Worm (Caenorhabditis elegans) whole organism, L4 larva: ENCODE measurements around the gene tbx-7.

Source experiments
- D1046.2 ChIP-seq: fragments of 200-800 bp; sonication (Bioruptor generic); IDR thresholded peaks from 2 replicates; pipeline ENCODE4 v1.3.6; 2022; ENCODE audit warnings: missing genetic modification characterization, missing compliant biosample characterization
- F10B5.3 ChIP-seq: sonication (generic microtip); optimal IDR thresholded peaks from 2 replicates; lab custom pipeline; 2016; ENCODE audit warnings: mild to moderate bottlenecking, missing genetic modification characterization, missing compliant biosample characterization
- T20F7.1 ChIP-seq: fragments of 200-800 bp; sonication (Bioruptor generic); optimal IDR thresholded peaks from 2 replicates; lab custom pipeline; 2018; ENCODE audit warnings: mild to moderate bottlenecking, missing genetic modification characterization, missing compliant biosample characterization
- aly-2 ChIP-seq: sonication (generic microtip); optimal IDR thresholded peaks from 2 replicates; lab custom pipeline; 2018; ENCODE audit warnings: missing biosample characterization, missing genetic modification characterization
- ama-1 ChIP-seq: fragments of 150-350 bp; optimal IDR thresholded peaks from 2 replicates; lab custom pipeline; 2014; ENCODE audit warnings: inconsistent platforms, mixed read lengths
- attf-4 ChIP-seq: sonication (generic microtip); optimal IDR thresholded peaks from 3 replicates; lab custom pipeline; 2017; ENCODE audit warnings: missing biosample characterization, missing genetic modification characterization
- ceh-20 ChIP-seq: fragments of 200-800 bp; sonication (Bioruptor generic); IDR thresholded peaks from 2 replicates; pipeline ENCODE4 v1.3.6; 2022; ENCODE audit warnings: missing genetic modification reagents, missing genetic modification characterization, missing compliant biosample characterization
- ceh-32 ChIP-seq: sonication (generic microtip); optimal IDR thresholded peaks from 2 replicates; lab custom pipeline; 2016; ENCODE audit warnings: mild to moderate bottlenecking, missing genetic modification characterization, missing compliant biosample characterization; ENCODE audit not compliant: poor library complexity
- ceh-44 ChIP-seq: fragments of 200-800 bp; sonication (Bioruptor generic); IDR thresholded peaks from 2 replicates; pipeline ENCODE4 v1.3.6; 2022; ENCODE audit warnings: missing genetic modification reagents, missing genetic modification characterization, missing compliant biosample characterization
- ceh-62 ChIP-seq: sonication (generic microtip); optimal IDR thresholded peaks from 2 replicates; lab custom pipeline; 2017; ENCODE audit warnings: missing biosample characterization, missing genetic modification characterization
- cey-2 ChIP-seq: sonication (generic microtip); optimal IDR thresholded peaks from 3 replicates; lab custom pipeline; 2017; ENCODE audit warnings: missing genetic modification characterization, mild to moderate bottlenecking, missing compliant biosample characterization, antibody characterized with exemption, borderline replicate concordance; ENCODE audit not compliant: insufficient read depth
- daf-12 ChIP-seq: fragments of 150-350 bp; optimal IDR thresholded peaks from 2 replicates; lab custom pipeline; 2014; ENCODE audit warnings: missing biosample characterization, missing genetic modification reagents, missing genetic modification characterization
- daf-16 ChIP-seq, 3 experiments: sonication (generic microtip); optimal IDR thresholded peaks; 2 replicates each; lab custom pipeline; 2016 to 2017; ENCODE audit warnings: missing genetic modification characterization in 3 of 3, missing genetic modification reagents in 3 of 3, mild to moderate bottlenecking in 2 of 3, missing compliant biosample characterization in 2 of 3, missing biosample characterization in 1 of 3, moderate library complexity in 1 of 3
- daf-8 ChIP-seq: fragments of 200-800 bp; sonication (Bioruptor generic); IDR thresholded peaks from 2 replicates; pipeline ENCODE4 v1.3.6; 2022; ENCODE audit warnings: missing genetic modification characterization, missing compliant biosample characterization
- dmd-6 ChIP-seq: fragments of 200-800 bp; sonication (Bioruptor generic); IDR thresholded peaks from 2 replicates; pipeline ENCODE4 v1.3.6; 2022; ENCODE audit warnings: missing genetic modification reagents, missing genetic modification characterization, missing compliant biosample characterization
- dmd-9 ChIP-seq: fragments of 200-800 bp; sonication (Bioruptor generic); IDR thresholded peaks from 2 replicates; pipeline ENCODE4 v1.3.6; 2022; ENCODE audit warnings: missing genetic modification reagents, missing genetic modification characterization, missing compliant biosample characterization
- egl-27 ChIP-seq: sonication (generic microtip); optimal IDR thresholded peaks from 3 replicates; lab custom pipeline; 2017; ENCODE audit warnings: missing biosample characterization, missing genetic modification reagents, missing genetic modification characterization
- fkh-10 ChIP-seq: fragments of 150-350 bp; optimal IDR thresholded peaks from 2 replicates; lab custom pipeline; 2014; ENCODE audit warnings: missing biosample characterization, missing genetic modification reagents, missing genetic modification characterization
- hif-1 ChIP-seq, 2 experiments: sonication (generic microtip); optimal IDR thresholded peaks; 2 replicates each; lab custom pipeline; 2016 to 2017; ENCODE audit warnings: missing compliant biosample characterization in 2 of 2, missing genetic modification characterization in 2 of 2, missing genetic modification reagents in 2 of 2, missing genotype in 2 of 2, mild to moderate bottlenecking in 1 of 2
- jun-1 ChIP-seq: fragments of 150-350 bp; optimal IDR thresholded peaks from 2 replicates; lab custom pipeline; 2014; ENCODE audit warnings: missing biosample characterization, missing genetic modification reagents, missing genetic modification characterization
- lim-7 ChIP-seq: fragments of 200-800 bp; sonication (Bioruptor generic); IDR thresholded peaks from 2 replicates; pipeline ENCODE4 v1.3.6; 2022; ENCODE audit warnings: missing genetic modification characterization, missing compliant biosample characterization
- lin-15B ChIP-seq: fragments of 150-350 bp; sonication (generic microtip); optimal IDR thresholded peaks from 3 replicates; lab custom pipeline; 2014; ENCODE audit warnings: missing biosample characterization, missing genetic modification characterization
- lin-39 ChIP-seq: fragments of 150-350 bp; optimal IDR thresholded peaks from 2 replicates; lab custom pipeline; 2014; ENCODE audit warnings: missing biosample characterization, missing genetic modification reagents, missing genetic modification characterization
- madf-9 ChIP-seq: fragments of 200-800 bp; sonication (Bioruptor generic); conservative IDR thresholded peaks from 2 replicates; pipeline ENCODE4 v1.3.6; 2022; ENCODE audit warnings: missing genetic modification reagents, missing genetic modification characterization, missing compliant biosample characterization
- mep-1 ChIP-seq: fragments of 150-350 bp; sonication (generic microtip); optimal IDR thresholded peaks from 3 replicates; lab custom pipeline; 2014; ENCODE audit warnings: missing biosample characterization, missing genetic modification characterization
- nhr-28 ChIP-seq: fragments of 150-350 bp; optimal IDR thresholded peaks from 2 replicates; lab custom pipeline; 2014; ENCODE audit warnings: missing biosample characterization, missing genetic modification characterization
- nhr-41 ChIP-seq: fragments of 200-800 bp; sonication (Bioruptor generic); IDR thresholded peaks from 2 replicates; pipeline ENCODE4 v1.3.6; 2022; ENCODE audit warnings: missing genetic modification reagents, missing genetic modification characterization, missing compliant biosample characterization
- nhr-42 ChIP-seq: fragments of 200-800 bp; sonication (Bioruptor generic); IDR thresholded peaks from 2 replicates; pipeline ENCODE4 v1.3.6; 2022; ENCODE audit warnings: missing genetic modification characterization, missing compliant biosample characterization
- nhr-48 ChIP-seq: sonication (generic microtip); optimal IDR thresholded peaks from 2 replicates; lab custom pipeline; 2016; ENCODE audit warnings: mild to moderate bottlenecking, missing genetic modification characterization, missing compliant biosample characterization
- pha-4 ChIP-seq, 2 experiments: fragments of 150-350 bp in 1 of 2; fragments of 200-800 bp in 1 of 2; sonication (Bioruptor generic) in 1 of 2; IDR thresholded peaks in 1 of 2; optimal IDR thresholded peaks in 1 of 2; 2 replicates each; pipeline versions ENCODE4 v1.3.6 to Lab custom; 2014 to 2022; ENCODE audit warnings: missing genetic modification characterization in 2 of 2, missing genetic modification reagents in 2 of 2, missing biosample characterization in 1 of 2, missing compliant biosample characterization in 1 of 2
- rbr-2 ChIP-seq: sonication (generic microtip); optimal IDR thresholded peaks from 2 replicates; lab custom pipeline; 2016; ENCODE audit warnings: missing genotype, missing genetic modification characterization, missing compliant biosample characterization
- saeg-2 ChIP-seq: fragments of 200-800 bp; sonication (Bioruptor generic); IDR thresholded peaks from 2 replicates; pipeline ENCODE4 v1.3.6; 2022; ENCODE audit warnings: missing genetic modification reagents, missing genetic modification characterization, missing compliant biosample characterization
- sdz-12 ChIP-seq: fragments of 200-800 bp; sonication (Bioruptor generic); optimal IDR thresholded peaks from 2 replicates; lab custom pipeline; 2018; ENCODE audit warnings: mild to moderate bottlenecking, missing genetic modification characterization, missing compliant biosample characterization
- snpc-1.2 ChIP-seq: fragments of 200-800 bp; sonication (Bioruptor generic); IDR thresholded peaks from 2 replicates; pipeline ENCODE4 v1.3.6; 2022; ENCODE audit warnings: missing genetic modification reagents, missing genetic modification characterization, missing compliant biosample characterization
- vab-7 ChIP-seq: fragments of 200-800 bp; sonication (Bioruptor generic); IDR thresholded peaks from 2 replicates; pipeline ENCODE4 v1.3.6; 2022; ENCODE audit warnings: missing genetic modification reagents, missing genetic modification characterization, missing compliant biosample characterization
- zfp-3 ChIP-seq: fragments of 200-800 bp; sonication (Bioruptor generic); conservative IDR thresholded peaks from 2 replicates; pipeline ENCODE4 v1.3.6; 2022; ENCODE audit warnings: missing genetic modification reagents, missing genetic modification characterization, missing compliant biosample characterization

The tbx-7 gene

DNA sequence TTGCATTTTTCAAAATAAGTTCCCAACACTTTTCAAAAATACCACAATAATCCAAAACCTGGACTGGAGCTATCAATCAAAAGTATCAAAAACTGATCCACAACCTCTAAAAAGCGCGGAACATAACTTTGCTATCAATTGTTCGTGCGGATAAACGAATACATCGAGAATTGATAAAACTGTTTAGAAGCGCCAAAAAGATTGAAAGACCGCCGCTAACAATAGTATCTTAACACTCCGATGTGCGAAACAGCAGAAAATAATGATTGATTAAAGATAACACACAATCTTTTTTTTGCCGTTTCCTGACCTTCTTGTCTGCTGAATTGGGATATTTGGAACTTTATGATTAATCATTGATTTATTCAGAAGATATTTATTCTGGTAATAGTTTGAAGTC is at the start of gene tbx-7:
TSS of gene tbx-7 (minus strand) at position 101 of the 400 bp plus-strand sequence.
- no peak for TF ChIP-seq fkh-10
- TF ChIP-seq snpc-1.2 (GFP tag; lab: Robert Waterston, UW), result no peak
- TF ChIP-seq ama-1, result no peak
- TF ChIP-seq nhr-28 (tag; lab: Kevin White, UChicago), result peak; percentile 10
- no peak for TF ChIP-seq ceh-32

DNA sequence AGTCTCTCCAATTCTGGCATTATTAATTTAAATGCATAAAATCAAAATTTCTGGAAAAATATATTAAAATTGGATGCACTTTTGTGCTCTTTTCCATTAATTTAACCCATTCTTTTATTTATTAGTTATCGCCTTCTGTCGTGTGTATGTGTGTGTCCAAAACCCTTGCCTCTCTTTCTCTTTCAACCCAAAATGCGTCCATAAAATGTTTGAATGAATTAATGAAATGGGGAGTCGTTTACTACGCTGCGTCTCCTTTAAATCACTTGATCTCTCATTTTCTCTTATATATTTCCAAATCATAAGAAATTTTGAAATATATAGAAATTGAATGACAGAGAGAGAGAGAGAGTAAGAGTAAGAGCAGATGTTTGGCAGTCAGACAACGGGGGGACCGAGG is 49.6 kb upstream of the tbx-7 start:
- TF ChIP-seq sdz-12 (GFP tag; lab: Kevin White, UChicago) (no peak), ceh-20 (GFP tag; lab: Robert Waterston, UW) (no peak), vab-7 (GFP tag; lab: Robert Waterston, UW) (no peak), cey-2 (no peak), lin-15B (tag; lab: Kevin White, UChicago) (no peak), nhr-48 (no peak), fkh-10 (no peak), ceh-32 (no peak), dmd-6 (GFP tag; lab: Robert Waterston, UW) (no peak), rbr-2 (tag; lab: Kevin White, UChicago) (no peak), pha-4 (GFP tag; IDR thresholded peaks at IDR 0.05; lab: Robert Waterston, UW) (no peak), pha-4 (tag; optimal IDR thresholded peaks at IDR 0.05; lab: Kevin White, UChicago) (no peak), nhr-41 (GFP tag; lab: Robert Waterston, UW) (no peak), lim-7 (GFP tag; lab: Robert Waterston, UW) (no peak), D1046.2 (GFP tag; lab: Robert Waterston, UW) (no peak), daf-8 (no peak), zfp-3 (no peak), dmd-9 (no peak), madf-9 (no peak)

DNA sequence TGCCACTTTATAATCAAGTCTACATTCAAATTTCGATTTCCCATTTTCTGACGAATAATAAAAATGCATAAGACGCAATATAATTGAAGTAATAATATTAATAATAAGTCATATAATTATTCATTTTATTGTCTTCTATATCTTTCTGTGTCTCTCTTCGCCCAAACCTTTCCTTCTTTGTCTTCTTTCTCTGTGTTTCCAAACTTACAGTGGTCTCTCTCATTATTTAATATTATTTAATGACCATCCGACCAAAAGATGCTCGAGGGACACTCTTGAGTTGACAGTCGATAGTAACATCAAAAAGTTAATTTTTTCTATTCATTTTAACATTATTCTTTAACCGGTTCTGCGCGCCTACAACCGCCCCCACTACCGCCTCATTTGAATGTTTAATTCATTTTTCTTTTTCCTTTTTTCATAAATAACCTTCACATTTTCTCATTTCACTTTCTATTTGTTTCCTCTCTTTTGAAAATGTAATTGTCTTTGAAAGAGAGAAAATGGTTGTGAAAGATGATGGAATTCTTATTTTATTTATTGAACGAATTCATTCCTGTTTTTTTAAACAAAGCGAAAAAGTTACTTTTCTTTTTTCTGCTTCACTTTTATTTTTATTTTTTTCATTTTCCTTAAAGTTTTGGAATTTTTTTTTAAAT is 45.5 kb upstream of the tbx-7 start:
- TF ChIP-seq hif-1 (tag; optimal IDR thresholded peaks at IDR 0.05; lab: Kevin White, UChicago) (no peak), saeg-2 (GFP tag; lab: Robert Waterston, UW) (no peak), egl-27 (tag; lab: Kevin White, UChicago) (no peak), jun-1 (tag; lab: Kevin White, UChicago) (no peak), ceh-62 (no peak), nhr-28 (tag; lab: Kevin White, UChicago) (no peak), attf-4 (tag; lab: Kevin White, UChicago) (no peak), F10B5.3 (tag; lab: Kevin White, UChicago) (no peak), daf-16 (GFP tag; optimal IDR thresholded peaks at IDR 0.05; lab: Kevin White, UChicago) (no peak), daf-16 (tag; optimal IDR thresholded peaks at IDR 0.05; lab: Kevin White, UChicago) (no peak), T20F7.1 (GFP tag; lab: Kevin White, UChicago) (no peak), daf-12 (tag; lab: Kevin White, UChicago) (no peak)
- TF ChIP-seq, all 104 proteins: peak for 0

DNA sequence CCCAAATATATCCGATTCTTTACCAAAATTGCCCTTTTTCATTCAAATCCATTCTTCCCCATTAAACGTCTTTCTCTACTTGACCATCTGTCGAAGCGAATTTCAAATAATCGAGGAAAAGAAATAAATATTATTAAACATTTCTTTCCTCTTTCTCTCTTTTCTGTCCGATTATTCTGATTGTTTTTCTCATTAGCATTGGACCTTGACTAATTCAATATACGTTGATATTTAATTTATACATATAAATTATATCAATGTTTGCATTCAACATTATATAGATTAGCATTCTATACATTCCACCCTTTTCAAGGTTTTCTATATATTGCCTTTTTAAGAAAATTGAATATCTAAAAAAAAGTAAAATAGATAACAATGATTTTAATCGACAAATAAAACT is 44.6 kb upstream of the tbx-7 start:
- TF ChIP-seq ceh-44 (GFP tag; lab: Robert Waterston, UW) (no peak), mep-1 (tag; lab: Kevin White, UChicago) (peak; percentile 7), nhr-42 (no peak), lin-39 (tag; lab: Kevin White, UChicago) (no peak), aly-2 (tag; lab: Kevin White, UChicago) (no peak)
